Fruit fly (Drosophila melanogaster) whole organism, embryonic: ENCODE results near the gene SclA.
A peak's percentile ranks its signal among the peaks of the same experiment; 100 is the strongest.

Experiments
- Abd-B ChIP-seq: fragments of 200-800 bp; sonication (Bioruptor generic); optimal IDR thresholded peaks from 2 replicates; lab custom pipeline; 2018; ENCODE audit warnings: missing biosample characterization, mild to moderate bottlenecking, missing genetic modification characterization, moderate library complexity
- Antp ChIP-seq: fragments of 200-800 bp; sonication (Bioruptor generic); optimal IDR thresholded peaks from 3 replicates; lab custom pipeline; 2016; ENCODE audit warnings: missing biosample characterization, missing genetic modification characterization
- CG10543 ChIP-seq: fragments of 200-800 bp; sonication (Bioruptor generic); optimal IDR thresholded peaks from 3 replicates; lab custom pipeline; 2017; ENCODE audit warnings: missing biosample characterization, mild to moderate bottlenecking, missing genetic modification characterization, moderate library complexity
- CG10654 ChIP-seq: fragments of 200-800 bp; sonication (Bioruptor generic); optimal IDR thresholded peaks from 2 replicates; lab custom pipeline; 2016; ENCODE audit warnings: missing biosample characterization, missing genetic modification characterization
- CG12299 ChIP-seq: fragments of 200-800 bp; sonication (Bioruptor generic); optimal IDR thresholded peaks from 2 replicates; lab custom pipeline; 2018; ENCODE audit warnings: missing biosample characterization, mild to moderate bottlenecking, missing genetic modification characterization
- CG14441 ChIP-seq: fragments of 200-800 bp; sonication (Bioruptor generic); IDR thresholded peaks from 2 replicates; pipeline ENCODE4 v1.3.6; 2022; ENCODE audit warnings: missing biosample characterization, missing genetic modification characterization
- CG15696 ChIP-seq: fragments of 200-800 bp; sonication (Bioruptor generic); optimal IDR thresholded peaks from 2 replicates; lab custom pipeline; 2019; ENCODE audit warnings: missing biosample characterization, mild to moderate bottlenecking, missing genetic modification characterization, moderate library complexity
- CG1647 ChIP-seq: fragments of 200-800 bp; sonication (Bioruptor generic); optimal IDR thresholded peaks from 3 replicates; lab custom pipeline; 2016; ENCODE audit warnings: missing biosample characterization, missing genetic modification characterization
- CG17829 ChIP-seq: fragments of 200-800 bp; optimal IDR thresholded peaks from 2 replicates; lab custom pipeline; 2019; ENCODE audit warnings: missing biosample characterization, mild to moderate bottlenecking, missing genetic modification characterization, moderate library complexity
- CG2875 ChIP-seq: fragments of 200-800 bp; sonication (Bioruptor generic); optimal IDR thresholded peaks from 2 replicates; lab custom pipeline; 2017; ENCODE audit warnings: missing biosample characterization, mild to moderate bottlenecking, missing genetic modification characterization, missing genetic modification reagents
- CG3281 ChIP-seq: fragments of 200-800 bp; sonication (Bioruptor generic); optimal IDR thresholded peaks from 3 replicates; lab custom pipeline; 2017; ENCODE audit warnings: missing biosample characterization, mild to moderate bottlenecking, missing genetic modification characterization
- CG34376 ChIP-seq: fragments of 200-800 bp; sonication (Bioruptor generic); optimal IDR thresholded peaks from 2 replicates; lab custom pipeline; 2018; ENCODE audit warnings: missing biosample characterization, mild to moderate bottlenecking, missing genetic modification characterization
- CG3726 ChIP-seq: fragments of 200-800 bp; sonication (Bioruptor generic); IDR thresholded peaks from 3 replicates; pipeline ENCODE4, ENCODE4 v1.3.6; 2022; ENCODE audit warnings: missing biosample characterization, missing genetic modification characterization
- CG3838 ChIP-seq: fragments of 200-800 bp; sonication (Bioruptor generic); optimal IDR thresholded peaks from 3 replicates; lab custom pipeline; 2016; ENCODE audit warnings: missing biosample characterization, missing genetic modification characterization
- CG6272 ChIP-seq: fragments of 200-800 bp; sonication (Bioruptor generic); IDR thresholded peaks from 2 replicates; pipeline ENCODE4 v1.3.6; 2022; ENCODE audit warnings: missing biosample characterization, missing genetic modification characterization
- CG7556 ChIP-seq: fragments of 200-800 bp; sonication (Bioruptor generic); optimal IDR thresholded peaks from 2 replicates; lab custom pipeline; 2017; ENCODE audit warnings: missing biosample characterization, mild to moderate bottlenecking, missing genetic modification characterization
- CG7745 ChIP-seq: fragments of 200-800 bp; sonication (Bioruptor generic); optimal IDR thresholded peaks from 2 replicates; lab custom pipeline; 2018; ENCODE audit warnings: missing biosample characterization, mild to moderate bottlenecking, missing genetic modification characterization, moderate library complexity
- CG7963 ChIP-seq: fragments of 200-800 bp; sonication (Bioruptor generic); IDR thresholded peaks from 3 replicates; pipeline ENCODE4 v1.3.6; 2022; ENCODE audit warnings: missing biosample characterization, missing genetic modification characterization; ENCODE audit not compliant: partially characterized antibody
- CG8388 ChIP-seq: fragments of 200-800 bp; sonication (Bioruptor generic); optimal IDR thresholded peaks from 2 replicates; lab custom pipeline; 2019; ENCODE audit warnings: missing biosample characterization, mild to moderate bottlenecking, missing genetic modification characterization, moderate library complexity
- CHES-1-like ChIP-seq: fragments of 200-800 bp; sonication (Bioruptor generic); optimal IDR thresholded peaks from 2 replicates; lab custom pipeline; 2016; ENCODE audit warnings: missing biosample characterization, missing genetic modification characterization
- Dip2 ChIP-seq: fragments of 200-800 bp; sonication (Bioruptor generic); IDR thresholded peaks from 2 replicates; pipeline ENCODE4 v1.3.6; 2022; ENCODE audit warnings: missing biosample characterization, missing genetic modification characterization
- Drgx ChIP-seq: fragments of 200-800 bp; sonication (Bioruptor generic); IDR thresholded peaks from 2 replicates; pipeline ENCODE4 v1.3.6; 2022; ENCODE audit warnings: missing biosample characterization, missing genetic modification characterization
- HmgD ChIP-seq: fragments of 200-800 bp; sonication (Bioruptor generic); optimal IDR thresholded peaks from 3 replicates; lab custom pipeline; 2016; ENCODE audit warnings: missing biosample characterization, missing genetic modification characterization
- MESR4 ChIP-seq: fragments of 200-800 bp; sonication (Bioruptor generic); optimal IDR thresholded peaks from 2 replicates; lab custom pipeline; 2018; ENCODE audit warnings: missing biosample characterization, mild to moderate bottlenecking, missing genetic modification characterization, moderate library complexity
- NfI ChIP-seq: fragments of 200-800 bp; sonication (Bioruptor generic); optimal IDR thresholded peaks from 3 replicates; lab custom pipeline; 2018; ENCODE audit warnings: missing biosample characterization, mild to moderate bottlenecking, missing genetic modification characterization, moderate library complexity
- Sin3A ChIP-seq: fragments of >200 bp; optimal IDR thresholded peaks from 2 replicates; lab custom pipeline; 2018
- TFAM ChIP-seq: fragments of 200-800 bp; sonication (Bioruptor generic); optimal IDR thresholded peaks from 2 replicates; lab custom pipeline; 2017; ENCODE audit warnings: missing biosample characterization, missing genetic modification characterization, inconsistent platforms
- amos ChIP-seq: fragments of 200-800 bp; sonication (Bioruptor generic); IDR thresholded peaks from 2 replicates; pipeline ENCODE4 v1.3.6; 2022; ENCODE audit warnings: missing biosample characterization, missing genetic modification characterization; ENCODE audit not compliant: partially characterized antibody
- cad ChIP-seq: fragments of >200 bp; optimal IDR thresholded peaks from 2 replicates; lab custom pipeline; 2017; ENCODE audit warnings: missing biosample characterization, missing genetic modification characterization
- cato ChIP-seq: fragments of 200-800 bp; sonication (Bioruptor generic); optimal IDR thresholded peaks from 2 replicates; lab custom pipeline; 2016; ENCODE audit warnings: missing biosample characterization, missing genetic modification characterization, borderline replicate concordance
- chm ChIP-seq: fragments of 200-800 bp; sonication (Bioruptor generic); IDR thresholded peaks from 2 replicates; pipeline ENCODE4 v1.3.6; 2022; ENCODE audit warnings: missing biosample characterization, missing genetic modification characterization
- ci ChIP-seq: fragments of 200-800 bp; sonication (Bioruptor generic); IDR thresholded peaks from 3 replicates; pipeline ENCODE4 v1.3.6; 2022; ENCODE audit warnings: missing biosample characterization, missing genetic modification characterization
- ewg ChIP-seq: fragments of 200-800 bp; sonication (Bioruptor generic); optimal IDR thresholded peaks from 3 replicates; lab custom pipeline; 2017; ENCODE audit warnings: mild to moderate bottlenecking, missing biosample characterization, missing genetic modification reagents, missing genetic modification characterization
- ftz-f1 ChIP-seq: fragments of 200-800 bp; sonication (Bioruptor generic); optimal IDR thresholded peaks from 2 replicates; lab custom pipeline; 2016; ENCODE audit warnings: missing biosample characterization, missing genetic modification characterization
- gce ChIP-seq: fragments of 200-800 bp; sonication (Bioruptor generic); IDR thresholded peaks from 3 replicates; pipeline ENCODE4 v1.3.6; 2022; ENCODE audit warnings: missing biosample characterization, missing genetic modification characterization
- gcm ChIP-seq: fragments of 200-800 bp; sonication (Bioruptor generic); optimal IDR thresholded peaks from 2 replicates; lab custom pipeline; 2019; ENCODE audit warnings: missing biosample characterization, mild to moderate bottlenecking, missing genetic modification characterization, moderate library complexity
- gem ChIP-seq: fragments of 200-800 bp; sonication (Bioruptor generic); optimal IDR thresholded peaks from 2 replicates; lab custom pipeline; 2019; ENCODE audit warnings: missing biosample characterization, mild to moderate bottlenecking, missing genetic modification characterization, moderate library complexity
- pum ChIP-seq: fragments of 200-800 bp; sonication (Bioruptor generic); optimal IDR thresholded peaks from 2 replicates; lab custom pipeline; 2016; ENCODE audit warnings: missing biosample characterization, missing genetic modification characterization
- ranshi ChIP-seq: fragments of 200-800 bp; sonication (Bioruptor generic); IDR thresholded peaks from 2 replicates; pipeline ENCODE4 v1.3.6; 2022; ENCODE audit warnings: missing biosample characterization, missing genetic modification characterization
- run ChIP-seq: fragments of 200-800 bp; sonication (Bioruptor generic); optimal IDR thresholded peaks from 3 replicates; lab custom pipeline; 2018; ENCODE audit warnings: missing biosample characterization, mild to moderate bottlenecking, missing genetic modification characterization
- sr ChIP-seq: fragments of 200-800 bp; sonication (Bioruptor generic); IDR thresholded peaks from 3 replicates; pipeline ENCODE4 v1.3.6; 2022; ENCODE audit warnings: missing biosample characterization, missing genetic modification characterization
- stwl ChIP-seq: fragments of 200-800 bp; sonication (Bioruptor generic); optimal IDR thresholded peaks from 3 replicates; lab custom pipeline; 2018; ENCODE audit warnings: missing biosample characterization, mild to moderate bottlenecking, missing genetic modification characterization, moderate library complexity
- tll ChIP-seq, 2 experiments: fragments of 200-800 bp in 1 of 2; fragments of >200 bp in 1 of 2; sonication (Bioruptor generic) in 1 of 2; optimal IDR thresholded peaks; 2 replicates each; lab custom pipeline; 2017 to 2019; ENCODE audit warnings: missing biosample characterization in 2 of 2, missing genetic modification characterization in 2 of 2, mild to moderate bottlenecking in 1 of 2, moderate library complexity in 1 of 2
- trem ChIP-seq: fragments of 200-800 bp; optimal IDR thresholded peaks from 3 replicates; lab custom pipeline; 2019; ENCODE audit warnings: missing biosample characterization, mild to moderate bottlenecking, missing genetic modification characterization, moderate library complexity
- wor ChIP-seq: fragments of 200-800 bp; sonication (Bioruptor generic); IDR thresholded peaks from 2 replicates; pipeline ENCODE4 v1.3.6; 2022; ENCODE audit warnings: missing biosample characterization, missing genetic modification characterization
- yki ChIP-seq: fragments of >200 bp; optimal IDR thresholded peaks from 3 replicates; lab custom pipeline; 2018
- zen ChIP-seq: fragments of 200-800 bp; sonication (Bioruptor generic); optimal IDR thresholded peaks from 3 replicates; lab custom pipeline; 2018; ENCODE audit warnings: missing biosample characterization, mild to moderate bottlenecking, missing genetic modification characterization, moderate library complexity
- zen2 ChIP-seq: fragments of 200-800 bp; sonication (Bioruptor generic); IDR thresholded peaks from 3 replicates; pipeline ENCODE4 v1.3.6; 2022; ENCODE audit warnings: missing biosample characterization, missing genetic modification characterization; ENCODE audit not compliant: partially characterized antibody

SclA gene

DNA sequence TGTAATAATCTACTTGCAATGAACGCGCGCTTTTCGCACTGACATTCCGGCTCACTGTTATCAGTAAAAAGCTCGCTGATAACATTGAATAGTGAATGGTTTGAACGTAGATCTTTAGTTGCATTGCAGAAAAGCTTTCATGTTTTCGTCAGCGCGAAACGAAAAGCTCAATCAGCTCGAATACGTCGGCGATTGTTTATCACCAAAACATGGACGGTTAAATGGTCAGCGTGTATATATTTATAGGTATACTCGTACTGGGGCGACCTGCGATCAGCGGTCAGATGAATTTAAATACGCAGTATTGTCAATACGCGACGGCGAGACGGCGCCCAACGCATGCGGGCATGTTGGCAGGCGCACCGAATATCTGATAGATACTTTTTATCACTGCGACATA, 48.7 kb downstream of the SclA start (continued):
- TF ChIP-seq CG10543 (GFP tag; lab: Kevin White, UChicago) (peak; percentile 47), CG34376 (GFP tag; lab: Kevin White, UChicago) (peak; percentile 1), ranshi (GFP tag; lab: Robert Waterston, UW) (no peak), CG3726 (no peak)

- TF ChIP-seq CG12299 (no peak), zen (no peak), chm (GFP tag; lab: Robert Waterston, UW) (no peak), Abd-B (GFP tag; lab: Kevin White, UChicago) (no peak), CG2875 (GFP tag; lab: Kevin White, UChicago) (no peak), Dip2 (GFP tag; lab: Robert Waterston, UW) (no peak), CG7745 (tag; lab: Kevin White, UChicago) (no peak), CG17829 (tag; lab: Kevin White, UChicago) (peak; percentile 60), zen2 (GFP tag; lab: Robert Waterston, UW) (peak; percentile 91), ewg (GFP tag; lab: Kevin White, UChicago) (peak; percentile 44), stwl (tag; lab: Kevin White, UChicago) (peak; percentile 34), wor (GFP tag; lab: Robert Waterston, UW) (no peak), NfI (GFP tag; lab: Kevin White, UChicago) (peak; percentile 46), ci (GFP tag; lab: Robert Waterston, UW) (no peak), MESR4 (GFP tag; lab: Kevin White, UChicago) (peak; percentile 82), CG1647 (GFP tag; lab: Kevin White, UChicago) (peak; percentile 10), Antp (no peak), CG14441 (GFP tag; lab: Robert Waterston, UW) (peak; percentile 30; the same call in 1 of the 2 replicates), sr (GFP tag; lab: Robert Waterston, UW) (no peak), Sin3A (lab: Kevin White, UChicago) (peak; percentile 61), CG15696 (tag; lab: Kevin White, UChicago) (peak; percentile 40), run (no peak), amos (GFP tag; lab: Robert Waterston, UW) (peak; percentile 94), CG8388 (GFP tag; lab: Kevin White, UChicago) (no peak), pum (GFP tag; lab: Kevin White, UChicago) (peak; percentile 44), gce (GFP tag; lab: Robert Waterston, UW) (no peak), CG3281 (GFP tag; lab: Kevin White, UChicago) (no peak), Drgx (no peak), yki (lab: Kevin White, UChicago) (no peak), CHES-1-like (GFP tag; lab: Kevin White, UChicago) (no peak), CG6272 (GFP tag; lab: Robert Waterston, UW) (peak; percentile 39), CG7963 (GFP tag; lab: Robert Waterston, UW) (peak; percentile 84), cad (no peak), CG7556 (GFP tag; lab: Kevin White, UChicago) (peak; percentile 69), HmgD (no peak), gcm (no peak), ftz-f1 (GFP tag; lab: Kevin White, UChicago) (no peak), cato (peak; percentile 72), tll (GFP tag; optimal IDR thresholded peaks at IDR 0.05; lab: Kevin White, UChicago) (peak in 1 of 2 experiments; percentile 62), gem (peak; percentile 83), CG3838 (GFP tag; lab: Kevin White, UChicago) (peak; percentile 17), CG10654 (peak; percentile 28), trem (tag; lab: Kevin White, UChicago) (peak; percentile 58), TFAM (GFP tag; lab: Kevin White, UChicago) (no peak)
Observed at dm6 chr2L:16887660-16888573, 50.1 kb downstream of the SclA start, which contains the start of the genes osi and tweek. Gene osi, minus strand, starts transcription at chr2L:16887966. Gene tweek, plus strand, starts transcription at chr2L:16888490.
